Fruit fly (Drosophila melanogaster): ENCODE results near the gene Nelf-A.
A peak's percentile ranks its signal among the peaks of the same experiment; 100 is the strongest.

The Nelf-A gene

dm6 chr3R:21176663-21177145 is 46.8 kb upstream of the Nelf-A start (continued):
- TF ChIP-seq CG8924 (tag; optimal IDR thresholded peaks at IDR 0.05): no peak
- 0 out of 3 replicates have a peak, but pooled peaks have one; percentile 18 for TF ChIP-seq CG17361 (GFP tag; IDR thresholded peaks at IDR 0.05)
- no peak for TF ChIP-seq lola (GFP tag; optimal IDR thresholded peaks at IDR 0.05)
- TF ChIP-seq CG4282 (GFP tag; optimal IDR thresholded peaks at IDR 0.05): no peak
- TF ChIP-seq CG6813 (GFP tag; optimal IDR thresholded peaks at IDR 0.05): peak; percentile 10
- TF ChIP-seq Awh (GFP tag; IDR thresholded peaks at IDR 0.05): peak; percentile 50; the same call in 1 of the 2 replicates
- TF ChIP-seq CG4617 (GFP tag; optimal IDR thresholded peaks at IDR 0.05; ENCODE audit: borderline replicate concordance): no peak
- TF ChIP-seq CG17568 (GFP tag; optimal IDR thresholded peaks at IDR 0.05): peak; percentile 34
- no peak for TF ChIP-seq dmrt11E (tag; optimal IDR thresholded peaks at IDR 0.05)
- no peak for TF ChIP-seq jigr1 (GFP tag; IDR thresholded peaks at IDR 0.05)
- TF ChIP-seq HLH3B (GFP tag; IDR thresholded peaks at IDR 0.05): peak; percentile 55; the same call in 1 of the 2 replicates
- no peak for TF ChIP-seq sob (GFP tag; IDR thresholded peaks at IDR 0.05)
- TF ChIP-seq Max (GFP tag; optimal IDR thresholded peaks at IDR 0.05): no peak
- peak; percentile 37 for TF ChIP-seq HHEX (GFP tag; optimal IDR thresholded peaks at IDR 0.05)
- TF ChIP-seq bsh (GFP tag; optimal IDR thresholded peaks at IDR 0.05): no peak
- TF ChIP-seq CG17385 (GFP tag; optimal IDR thresholded peaks at IDR 0.05): peak; percentile 14
- no peak for TF ChIP-seq Abd-B (GFP tag; optimal IDR thresholded peaks at IDR 0.05)
- no peak for TF ChIP-seq CG9215 (GFP tag; IDR thresholded peaks at IDR 0.05)
- no peak for TF ChIP-seq tna (GFP tag; IDR thresholded peaks at IDR 0.05; ENCODE audit: partially characterized antibody)
- TF ChIP-seq ara (GFP tag; IDR thresholded peaks at IDR 0.05): 0 out of 2 replicates have a peak, but pooled peaks have one; percentile 18
- no peak for TF ChIP-seq Antp (GFP tag; optimal IDR thresholded peaks at IDR 0.05)
- peak; percentile 26; the same call in 1 of the 2 replicates for TF ChIP-seq vvl (GFP tag; IDR thresholded peaks at IDR 0.05)
- peak; percentile 9 for TF ChIP-seq Side (GFP tag; optimal IDR thresholded peaks at IDR 0.05)
- peak; percentile 26 for TF ChIP-seq CG15696 (tag; optimal IDR thresholded peaks at IDR 0.05)
- peak; percentile 8 for TF ChIP-seq CG2116 (GFP tag; optimal IDR thresholded peaks at IDR 0.05)
- no peak for TF ChIP-seq tap (tag; optimal IDR thresholded peaks at IDR 0.05)
- peak; percentile 52 for TF ChIP-seq Asciz (GFP tag; optimal IDR thresholded peaks at IDR 0.05)
- TF ChIP-seq CG9437 (GFP tag; optimal IDR thresholded peaks at IDR 0.05): no peak
- TF ChIP-seq CG6683 (GFP tag; optimal IDR thresholded peaks at IDR 0.05): peak; percentile 44
- no peak for TF ChIP-seq corto (GFP tag; optimal IDR thresholded peaks at IDR 0.05)
- no peak for TF ChIP-seq CkIIα-i1 (GFP tag; IDR thresholded peaks at IDR 0.05)
- TF ChIP-seq sens (GFP tag): peak; percentile 85
- no peak for TF ChIP-seq ssp (GFP tag; IDR thresholded peaks at IDR 0.05)
- no peak for TF ChIP-seq CG8089 (GFP tag; optimal IDR thresholded peaks at IDR 0.05)
- TF ChIP-seq CG6175 (GFP tag; IDR thresholded peaks at IDR 0.05): no peak
- peak; percentile 44 for TF ChIP-seq CG18619 (GFP tag; optimal IDR thresholded peaks at IDR 0.05)
- no peak for TF ChIP-seq CG31224 (GFP tag; IDR thresholded peaks at IDR 0.05)
- no peak for TF ChIP-seq Dip2 (GFP tag; IDR thresholded peaks at IDR 0.05)
- TF ChIP-seq otp (GFP tag; IDR thresholded peaks at IDR 0.05): no peak; the same call in 2 of the 3 replicates
- TF ChIP-seq CG4707 (GFP tag; optimal IDR thresholded peaks at IDR 0.05): no peak
- peak; percentile 22; the same call in 1 of the 2 replicates for TF ChIP-seq CG14014 (GFP tag; IDR thresholded peaks at IDR 0.05)
- TF ChIP-seq CG17612 (GFP tag; IDR thresholded peaks at IDR 0.05): no peak
- TF ChIP-seq CG12299 (tag; optimal IDR thresholded peaks at IDR 0.05): no peak
- TF ChIP-seq Mrtf (GFP tag; IDR thresholded peaks at IDR 0.05): no peak
- TF ChIP-seq wek (GFP tag; optimal IDR thresholded peaks at IDR 0.05): peak; percentile 31
- TF ChIP-seq CG32772 (GFP tag; IDR thresholded peaks at IDR 0.05): no peak
- peak; percentile 10 for TF ChIP-seq CG1647 (GFP tag; optimal IDR thresholded peaks at IDR 0.05)
- TF ChIP-seq lmd (GFP tag; IDR thresholded peaks at IDR 0.05): peak; percentile 37
- peak; percentile 50; the same call in 1 of the 3 replicates for TF ChIP-seq HLH4C (GFP tag; IDR thresholded peaks at IDR 0.05; ENCODE audit: partially characterized antibody)
- TF ChIP-seq phol (tag; optimal IDR thresholded peaks at IDR 0.05): no peak
